Worm (Caenorhabditis elegans): ENCODE data around the gene F58H1.6.

The F58H1.6 gene

ce11 chrV:11901260-11901659, 41.2 kb upstream of the F58H1.6 start:
- no peak for TF ChIP-seq unc-86 (tag; optimal IDR thresholded peaks at IDR 0.05)
- TF ChIP-seq ztf-16 (tag; optimal IDR thresholded peaks at IDR 0.05) = no peak
- TF ChIP-seq che-1 (tag; optimal IDR thresholded peaks at IDR 0.05) = no peak
- TF ChIP-seq elt-4 (tag; optimal IDR thresholded peaks at IDR 0.05) = no peak
- no peak for TF ChIP-seq syd-9 (tag; optimal IDR thresholded peaks at IDR 0.05)
- no peak for TF ChIP-seq ceh-19 (GFP tag; optimal IDR thresholded peaks at IDR 0.05)

ce11 chrV:11902161-11902560, 40.3 kb upstream of the F58H1.6 start:
- no peak for TF ChIP-seq T23F11.4 (GFP tag; optimal IDR thresholded peaks at IDR 0.05)
- no peak for TF ChIP-seq ceh-45 (GFP tag; IDR thresholded peaks at IDR 0.05)
- TF ChIP-seq fax-1 (tag; optimal IDR thresholded peaks at IDR 0.05) = no peak
- TF ChIP-seq C38D4.7 (GFP tag; optimal IDR thresholded peaks at IDR 0.05) = no peak
- no peak for TF ChIP-seq pax-1 (tag; optimal IDR thresholded peaks at IDR 0.05)
- no peak for TF ChIP-seq nhr-11 (tag; optimal IDR thresholded peaks at IDR 0.05)
- TF ChIP-seq nfya-1 (tag; optimal IDR thresholded peaks at IDR 0.05) = no peak
- no peak for TF ChIP-seq unc-42 (tag; optimal IDR thresholded peaks at IDR 0.05)
- no peak for TF ChIP-seq ceh-24 (tag; optimal IDR thresholded peaks at IDR 0.05)
- TF ChIP-seq ttx-3 (tag; optimal IDR thresholded peaks at IDR 0.05) = no peak
- TF ChIP-seq dmd-4 (tag; optimal IDR thresholded peaks at IDR 0.05; ENCODE audit: borderline replicate concordance) = no peak
- TF ChIP-seq C08G9.2 (tag; optimal IDR thresholded peaks at IDR 0.05) = no peak
- no peak for TF ChIP-seq odd-2 (tag; optimal IDR thresholded peaks at IDR 0.05)
- TF ChIP-seq dve-1 (tag; optimal IDR thresholded peaks at IDR 0.05) = no peak
- TF ChIP-seq ama-1 (optimal IDR thresholded peaks at IDR 0.05) = no peak
- TF ChIP-seq pha-4 (tag; optimal IDR thresholded peaks at IDR 0.05) = no peak

ce11 chrV:11905977-11906376, 36.4 kb upstream of the F58H1.6 start:
- TF ChIP-seq dmd-4 (tag; optimal IDR thresholded peaks at IDR 0.05; ENCODE audit: borderline replicate concordance) (no peak), ceh-9 (tag; optimal IDR thresholded peaks at IDR 0.05) (no peak), unc-3 (GFP tag; conservative IDR thresholded peaks at IDR 0.05) (no peak), unc-3 (tag; optimal IDR thresholded peaks at IDR 0.05) (no peak), K02D7.2 (tag; optimal IDR thresholded peaks at IDR 0.05) (no peak), syd-9 (tag; optimal IDR thresholded peaks at IDR 0.05) (no peak), nhr-232 (tag; optimal IDR thresholded peaks at IDR 0.05) (no peak), ceh-19 (GFP tag; optimal IDR thresholded peaks at IDR 0.05) (no peak), ceh-6 (GFP tag; optimal IDR thresholded peaks at IDR 0.05) (no peak), ttx-3 (tag; optimal IDR thresholded peaks at IDR 0.05) (no peak), hlh-15 (tag; optimal IDR thresholded peaks at IDR 0.05) (no peak), pat-9 (tag; optimal IDR thresholded peaks at IDR 0.05) (no peak), ceh-14 (tag; optimal IDR thresholded peaks at IDR 0.05) (no peak), pax-1 (tag; optimal IDR thresholded peaks at IDR 0.05) (no peak)

ce11 chrV:11913283-11913682, 29.1 kb upstream of the F58H1.6 start:
- no peak for TF ChIP-seq elt-4 (tag; optimal IDR thresholded peaks at IDR 0.05)
- TF ChIP-seq F13H6.1 (tag; optimal IDR thresholded peaks at IDR 0.05) = no peak
- no peak for TF ChIP-seq nhr-11 (tag; optimal IDR thresholded peaks at IDR 0.05)
- no peak for TF ChIP-seq unc-86 (tag; optimal IDR thresholded peaks at IDR 0.05)
- no peak for TF ChIP-seq sdc-2 (tag; optimal IDR thresholded peaks at IDR 0.05)
- no peak for TF ChIP-seq hlh-15 (tag; optimal IDR thresholded peaks at IDR 0.05)
- no peak for TF ChIP-seq elt-2 (tag; optimal IDR thresholded peaks at IDR 0.05)
- TF ChIP-seq nhr-232 (tag; optimal IDR thresholded peaks at IDR 0.05) = no peak
- TF ChIP-seq tbx-2 (tag; optimal IDR thresholded peaks at IDR 0.05) = no peak
- no peak for TF ChIP-seq syd-9 (tag; optimal IDR thresholded peaks at IDR 0.05)
- no peak for TF ChIP-seq ztf-16 (tag; optimal IDR thresholded peaks at IDR 0.05)
- no peak for TF ChIP-seq pat-9 (tag; optimal IDR thresholded peaks at IDR 0.05)
- no peak for TF ChIP-seq pag-3 (tag; optimal IDR thresholded peaks at IDR 0.05; ENCODE audit: borderline replicate concordance)
- TF ChIP-seq unc-42 (tag; optimal IDR thresholded peaks at IDR 0.05) = no peak
